Worm (Caenorhabditis elegans) whole organism, L1 larva: ENCODE measurements around the gene F18E3.12.

Experiments
- C04F5.9 ChIP-seq: sonication (generic microtip); optimal IDR thresholded peaks from 2 replicates; lab custom pipeline; 2016; ENCODE audit warnings: missing genetic modification characterization, missing compliant biosample characterization
- C16A3.4 ChIP-seq: fragments of 150-350 bp; optimal IDR thresholded peaks from 2 replicates; lab custom pipeline; 2014; ENCODE audit warnings: missing biosample characterization, missing genetic modification characterization
- C34B4.2 ChIP-seq: sonication (generic microtip); optimal IDR thresholded peaks from 2 replicates; lab custom pipeline; 2017; ENCODE audit warnings: mild to moderate bottlenecking, missing genetic modification characterization, missing compliant biosample characterization
- aly-2 ChIP-seq: fragments of 150-350 bp; optimal IDR thresholded peaks from 2 replicates; lab custom pipeline; 2014; ENCODE audit warnings: missing biosample characterization, missing genetic modification characterization
- ceh-8 ChIP-seq: fragments of 200-800 bp; sonication (Bioruptor generic); optimal IDR thresholded peaks from 2 replicates; lab custom pipeline; 2018; ENCODE audit warnings: mild to moderate bottlenecking, missing genetic modification characterization, moderate library complexity, missing compliant biosample characterization
- ceh-88 ChIP-seq: fragments of 200-800 bp; sonication (Bioruptor generic); IDR thresholded peaks from 2 replicates; pipeline ENCODE4 v1.3.6; 2022; ENCODE audit warnings: missing genetic modification characterization, missing compliant biosample characterization
- dsc-1 ChIP-seq: sonication (generic microtip); optimal IDR thresholded peaks from 2 replicates; lab custom pipeline; 2016; ENCODE audit warnings: mild to moderate bottlenecking, missing genetic modification characterization, missing compliant biosample characterization
- efl-1 ChIP-seq, 4 experiments: fragments of 150-350 bp; optimal IDR thresholded peaks in 3 of 4; peaks in 1 of 4; 1 replicate in 1 of 4; 2 replicates in 3 of 4; lab custom pipeline; 2014; ENCODE audit warnings: missing biosample characterization in 2 of 4, missing genetic modification characterization in 2 of 4, missing genetic modification reagents in 2 of 4
- egl-27 ChIP-seq, 2 experiments: fragments of 150-350 bp in 1 of 2; sonication (generic microtip); optimal IDR thresholded peaks; 3 replicates each; lab custom pipeline; 2017 to 2018; ENCODE audit warnings: missing biosample characterization in 2 of 2, missing genetic modification characterization in 2 of 2, missing genetic modification reagents in 2 of 2
- elt-2 ChIP-seq: sonication (generic microtip); optimal IDR thresholded peaks from 2 replicates; lab custom pipeline; 2016; ENCODE audit warnings: missing genetic modification characterization, mild to moderate bottlenecking, inconsistent platforms, missing compliant biosample characterization, missing genetic modification reagents
- ets-5 ChIP-seq: fragments of 200-800 bp; sonication (Bioruptor generic); IDR thresholded peaks from 2 replicates; pipeline ENCODE4 v1.3.6; 2022; ENCODE audit warnings: missing genetic modification characterization, missing compliant biosample characterization
- fkh-4 ChIP-seq: sonication (generic microtip); optimal IDR thresholded peaks from 2 replicates; lab custom pipeline; 2016; ENCODE audit warnings: missing compliant biosample characterization, missing genetic modification characterization, borderline replicate concordance
- fkh-8 ChIP-seq: sonication (generic microtip); optimal IDR thresholded peaks from 2 replicates; lab custom pipeline; 2016; ENCODE audit warnings: mild to moderate bottlenecking, missing genetic modification characterization, missing compliant biosample characterization
- fos-1 ChIP-seq: fragments of 150-350 bp; optimal IDR thresholded peaks from 2 replicates; lab custom pipeline; 2014; ENCODE audit warnings: missing biosample characterization, missing genetic modification characterization
- grh-1 ChIP-seq: fragments of 200-800 bp; sonication (Bioruptor generic); IDR thresholded peaks from 2 replicates; pipeline ENCODE4 v1.3.6; 2022; ENCODE audit warnings: missing genetic modification reagents, missing genetic modification characterization, missing compliant biosample characterization
- hlh-17 ChIP-seq: fragments of 200-800 bp; sonication (Bioruptor generic); optimal IDR thresholded peaks from 2 replicates; lab custom pipeline; 2018; ENCODE audit warnings: missing genetic modification characterization, mild to moderate bottlenecking, missing compliant biosample characterization, moderate library complexity, borderline replicate concordance
- irx-1 ChIP-seq: sonication (generic microtip); optimal IDR thresholded peaks from 2 replicates; lab custom pipeline; 2016; ENCODE audit warnings: missing genetic modification characterization, missing compliant biosample characterization
- isw-1 ChIP-seq: fragments of 200-800 bp; sonication (Bioruptor generic); IDR thresholded peaks from 2 replicates; pipeline ENCODE4 v1.3.6; 2022; ENCODE audit warnings: missing genetic modification characterization, missing compliant biosample characterization
- jun-1 ChIP-seq: fragments of 150-350 bp; optimal IDR thresholded peaks from 2 replicates; lab custom pipeline; 2014; ENCODE audit warnings: missing biosample characterization, missing genetic modification reagents, missing genetic modification characterization
- lin-13 ChIP-seq: fragments of 150-350 bp; optimal IDR thresholded peaks from 2 replicates; lab custom pipeline; 2014; ENCODE audit warnings: missing biosample characterization, missing genetic modification reagents, missing genetic modification characterization
- lin-35 ChIP-seq, 2 experiments: fragments of 150-350 bp; optimal IDR thresholded peaks; 2 replicates each; lab custom pipeline; 2014; ENCODE audit warnings: missing biosample characterization in 2 of 2, missing genetic modification characterization in 2 of 2, missing genetic modification reagents in 2 of 2
- lir-3 ChIP-seq: sonication (generic microtip); optimal IDR thresholded peaks from 2 replicates; lab custom pipeline; 2016; ENCODE audit warnings: mild to moderate bottlenecking, missing genetic modification characterization, moderate library complexity, missing compliant biosample characterization; ENCODE audit not compliant: poor library complexity
- mdl-1 ChIP-seq, 2 experiments: fragments of 150-350 bp; optimal IDR thresholded peaks; 2 replicates each; lab custom pipeline; 2014 to 2017; ENCODE audit warnings: missing biosample characterization in 2 of 2, missing genetic modification characterization in 2 of 2, inconsistent platforms in 1 of 2
- mep-1 ChIP-seq: fragments of 150-350 bp; optimal IDR thresholded peaks from 2 replicates; lab custom pipeline; 2014; ENCODE audit warnings: missing biosample characterization, missing genetic modification characterization
- nhr-11 ChIP-seq: fragments of 150-350 bp; optimal IDR thresholded peaks from 2 replicates; lab custom pipeline; 2014; ENCODE audit warnings: missing biosample characterization, missing genetic modification characterization
- nhr-12 ChIP-seq: sonication (generic microtip); optimal IDR thresholded peaks from 2 replicates; lab custom pipeline; 2017; ENCODE audit warnings: missing biosample characterization, missing genetic modification characterization
- nhr-19 ChIP-seq: fragments of 200-800 bp; sonication (Bioruptor generic); conservative IDR thresholded peaks from 2 replicates; pipeline ENCODE4 v1.3.6; 2022; ENCODE audit warnings: missing genetic modification characterization, missing compliant biosample characterization
- nhr-20 ChIP-seq: sonication (generic microtip); optimal IDR thresholded peaks from 2 replicates; lab custom pipeline; 2016; ENCODE audit warnings: mild to moderate bottlenecking, missing genetic modification characterization, missing compliant biosample characterization
- nhr-237 ChIP-seq: fragments of 150-350 bp; optimal IDR thresholded peaks from 2 replicates; lab custom pipeline; 2014; ENCODE audit warnings: missing biosample characterization, missing genetic modification characterization
- nhr-71 ChIP-seq: sonication (generic microtip); optimal IDR thresholded peaks from 2 replicates; lab custom pipeline; 2016; ENCODE audit warnings: mild to moderate bottlenecking, missing genetic modification characterization, moderate library complexity, missing compliant biosample characterization
- nhr-77 ChIP-seq: fragments of 150-350 bp; optimal IDR thresholded peaks from 2 replicates; lab custom pipeline; 2014; ENCODE audit warnings: missing biosample characterization, missing genetic modification characterization
- nhr-85 ChIP-seq: sonication (generic microtip); peaks from one replicate; lab custom pipeline; 2016; ENCODE audit warnings: missing genetic modification characterization, inconsistent platforms, missing compliant biosample characterization
- nhr-90 ChIP-seq: sonication (generic microtip); optimal IDR thresholded peaks from 2 replicates; lab custom pipeline; 2016; ENCODE audit warnings: mild to moderate bottlenecking, missing genetic modification characterization, missing compliant biosample characterization; ENCODE audit not compliant: poor library complexity
- pqm-1 ChIP-seq: sonication (generic microtip); optimal IDR thresholded peaks from 3 replicates; lab custom pipeline; 2017; ENCODE audit warnings: missing biosample characterization, missing genetic modification characterization
- rnt-1 ChIP-seq: sonication (generic microtip); optimal IDR thresholded peaks from 2 replicates; lab custom pipeline; 2016; ENCODE audit warnings: mild to moderate bottlenecking, missing genetic modification characterization, moderate library complexity, missing compliant biosample characterization
- skn-1 ChIP-seq: fragments of 150-350 bp; optimal IDR thresholded peaks from 2 replicates; lab custom pipeline; 2014; ENCODE audit warnings: missing biosample characterization, missing genetic modification characterization
- snu-23 ChIP-seq: sonication (generic microtip); optimal IDR thresholded peaks from 2 replicates; lab custom pipeline; 2016; ENCODE audit warnings: missing genetic modification characterization, missing compliant biosample characterization
- sox-4 ChIP-seq: sonication (generic microtip); optimal IDR thresholded peaks from 2 replicates; lab custom pipeline; 2016; ENCODE audit warnings: missing genetic modification characterization, missing compliant biosample characterization
- swsn-7 ChIP-seq: sonication (generic microtip); optimal IDR thresholded peaks from 2 replicates; lab custom pipeline; 2016; ENCODE audit warnings: missing genetic modification characterization, missing compliant biosample characterization
- tbx-2 ChIP-seq: sonication (generic microtip); optimal IDR thresholded peaks from 2 replicates; lab custom pipeline; 2016; ENCODE audit warnings: missing genetic modification characterization, missing compliant biosample characterization
- unc-86 ChIP-seq: sonication (generic microtip); optimal IDR thresholded peaks from 2 replicates; lab custom pipeline; 2016; ENCODE audit warnings: missing genetic modification characterization, missing compliant biosample characterization
- unc-98 ChIP-seq: fragments of 200-800 bp; sonication (Bioruptor generic); IDR thresholded peaks from 2 replicates; pipeline ENCODE4 v1.3.6; 2022; ENCODE audit warnings: missing genetic modification characterization, missing compliant biosample characterization
- zag-1 ChIP-seq: fragments of 150-350 bp; optimal IDR thresholded peaks from 2 replicates; lab custom pipeline; 2014; ENCODE audit warnings: missing biosample characterization, missing genetic modification characterization
- zip-4 ChIP-seq: fragments of 200-800 bp; sonication (Bioruptor generic); optimal IDR thresholded peaks from 2 replicates; lab custom pipeline; 2018; ENCODE audit warnings: mild to moderate bottlenecking, missing genetic modification characterization, moderate library complexity, missing compliant biosample characterization
- ztf-11 ChIP-seq, 2 experiments: sonication (generic microtip); optimal IDR thresholded peaks; 2 replicates each; lab custom pipeline; 2016 to 2017; ENCODE audit warnings: missing genetic modification characterization in 2 of 2, missing biosample characterization in 1 of 2, missing compliant biosample characterization in 1 of 2
- ztf-4 ChIP-seq: fragments of 150-350 bp; optimal IDR thresholded peaks from 2 replicates; lab custom pipeline; 2014; ENCODE audit warnings: missing biosample characterization, missing genetic modification characterization

The F18E3.12 gene

ce11 chrV:7435376-7436204, 20.8 kb downstream of the F18E3.12 start, which contains the start of the genes ddo-2 and F25E5.8 (continued):
- TF ChIP-seq ceh-88 (GFP tag; lab: Robert Waterston, UW) (no peak), aly-2 (tag; lab: Kevin White, UChicago) (no peak), nhr-85 (tag; lab: Kevin White, UChicago) (peak; percentile 87), lin-13 (GFP tag; lab: Kevin White, UChicago) (no peak), grh-1 (GFP tag; lab: Robert Waterston, UW) (0 out of 2 replicates have a peak, but pooled peaks have one; percentile 7), mep-1 (tag; lab: Kevin White, UChicago) (no peak), zip-4 (GFP tag; lab: Kevin White, UChicago) (no peak), unc-86 (tag; lab: Kevin White, UChicago) (no peak), skn-1 (tag; lab: Kevin White, UChicago) (peak; percentile 24), ztf-4 (tag; lab: Kevin White, UChicago) (no peak), irx-1 (no peak), tbx-2 (tag; lab: Kevin White, UChicago) (peak; percentile 20), efl-1 (optimal IDR thresholded peaks at IDR 0.05; lab: Kevin White, UChicago) (no peak), efl-1 (GFP tag; optimal IDR thresholded peaks at IDR 0.05 in 1 of 2; lab: Kevin White, UChicago) (no peak), rnt-1 (tag; lab: Kevin White, UChicago) (no peak), C34B4.2 (no peak), nhr-90 (tag; lab: Kevin White, UChicago) (peak; percentile 48), fkh-4 (tag; lab: Kevin White, UChicago) (no peak), nhr-11 (no peak), zag-1 (tag; lab: Kevin White, UChicago) (no peak), nhr-71 (tag; lab: Kevin White, UChicago) (no peak), sox-4 (tag; lab: Kevin White, UChicago) (no peak), lin-35 (GFP tag; optimal IDR thresholded peaks at IDR 0.05; lab: Kevin White, UChicago) (peak in 1 of 2 experiments; percentile 31), mdl-1 (tag; optimal IDR thresholded peaks at IDR 0.05; lab: Kevin White, UChicago) (peak in 1 of 2 experiments; percentile 38), pqm-1 (tag; lab: Kevin White, UChicago) (no peak), elt-2 (no peak), nhr-19 (peak; percentile 72), snu-23 (GFP tag; lab: Kevin White, UChicago) (peak; percentile 32), ets-5 (GFP tag; lab: Robert Waterston, UW) (no peak), nhr-12 (tag; lab: Kevin White, UChicago) (no peak), dsc-1 (tag; lab: Kevin White, UChicago) (no peak), unc-98 (GFP tag; lab: Robert Waterston, UW) (no peak), isw-1 (no peak), jun-1 (tag; lab: Kevin White, UChicago) (no peak), C16A3.4 (tag; lab: Kevin White, UChicago) (no peak), ceh-8 (no peak), lir-3 (tag; lab: Kevin White, UChicago) (no peak), C04F5.9 (tag; lab: Kevin White, UChicago) (no peak), hlh-17 (GFP tag; lab: Kevin White, UChicago) (no peak), fkh-8 (tag; lab: Kevin White, UChicago) (no peak), nhr-20 (tag; lab: Kevin White, UChicago) (peak; percentile 19), egl-27 (tag; optimal IDR thresholded peaks at IDR 0.05; lab: Kevin White, UChicago) (no peak), swsn-7 (tag; lab: Kevin White, UChicago) (no peak), nhr-77 (tag; lab: Kevin White, UChicago) (no peak), nhr-237 (tag; lab: Kevin White, UChicago) (no peak), ztf-11 (tag; optimal IDR thresholded peaks at IDR 0.05; lab: Kevin White, UChicago) (no peak), fos-1 (tag; lab: Kevin White, UChicago) (no peak)
